Worm (Caenorhabditis elegans): ENCODE data around the gene ZK1010.8.
A peak's percentile ranks its signal among the peaks of the same experiment; 100 is the strongest.

Gene ZK1010.8

ce11 chrIII:13011927-13012326 is 11.5 kb upstream of the ZK1010.8 start (continued):
- TF ChIP-seq efl-3 (GFP tag; optimal IDR thresholded peaks at IDR 0.05) (no peak), nhr-71 (tag; optimal IDR thresholded peaks at IDR 0.05) (no peak), irx-1 (tag; optimal IDR thresholded peaks at IDR 0.05) (no peak), pag-3 (tag; optimal IDR thresholded peaks at IDR 0.05; ENCODE audit: borderline replicate concordance, insufficient read depth) (peak; percentile 34), fkh-8 (tag; optimal IDR thresholded peaks at IDR 0.05) (no peak), lin-15B (tag; optimal IDR thresholded peaks at IDR 0.05) (no peak), mep-1 (tag; optimal IDR thresholded peaks at IDR 0.05) (peak; percentile 8), C04F5.9 (tag; optimal IDR thresholded peaks at IDR 0.05) (no peak), xbp-1 (tag; optimal IDR thresholded peaks at IDR 0.05) (no peak), aha-1 (tag; optimal IDR thresholded peaks at IDR 0.05) (no peak)

ce11 chrIII:13005161-13005560 is 4.7 kb upstream of the ZK1010.8 start, which contains the start of gene snf-7:
TSS of gene snf-7 (plus strand) at chrIII:13005461.
- TF ChIP-seq C04F5.9 (tag; optimal IDR thresholded peaks at IDR 0.05) (no peak), ceh-90 (tag; optimal IDR thresholded peaks at IDR 0.05) (no peak), nhr-19 (GFP tag; conservative IDR thresholded peaks at IDR 0.05) (no peak), nhr-90 (tag; optimal IDR thresholded peaks at IDR 0.05; ENCODE audit: poor library complexity) (no peak), Y116A8C.19 (tag; optimal IDR thresholded peaks at IDR 0.05; ENCODE audit: borderline replicate concordance) (no peak), isw-1 (GFP tag; IDR thresholded peaks at IDR 0.05) (no peak), hlh-17 (GFP tag; optimal IDR thresholded peaks at IDR 0.05; ENCODE audit: borderline replicate concordance) (no peak), hlh-4 (tag; optimal IDR thresholded peaks at IDR 0.05) (no peak), C16A3.4 (tag; optimal IDR thresholded peaks at IDR 0.05) (no peak), egl-13 (tag; optimal IDR thresholded peaks at IDR 0.05) (no peak), ceh-82 (tag; optimal IDR thresholded peaks at IDR 0.05) (no peak)

ce11 chrIII:13004316-13004715 is 3.8 kb upstream of the ZK1010.8 start:
- no peak for TF ChIP-seq fkh-4 (tag; optimal IDR thresholded peaks at IDR 0.05; ENCODE audit: borderline replicate concordance)
- no peak for TF ChIP-seq elt-2 (tag; optimal IDR thresholded peaks at IDR 0.05)
- no peak for TF ChIP-seq efl-1 (optimal IDR thresholded peaks at IDR 0.05)
- no peak for TF ChIP-seq efl-1 (GFP tag; optimal IDR thresholded peaks at IDR 0.05 in 1 of 2)
- no peak for TF ChIP-seq aha-1 (tag; optimal IDR thresholded peaks at IDR 0.05)
- no peak for TF ChIP-seq jun-1 (tag; optimal IDR thresholded peaks at IDR 0.05)

ce11 chrIII:13002098-13002497 is 1.6 kb upstream of the ZK1010.8 start, which contains the start of gene ZK1010.10:
TSS of gene ZK1010.10 (plus strand) at chrIII:13002383.
- TF ChIP-seq snu-23 (GFP tag; optimal IDR thresholded peaks at IDR 0.05) (peak; percentile 36), ets-5 (GFP tag; IDR thresholded peaks at IDR 0.05) (no peak), fkh-8 (tag; optimal IDR thresholded peaks at IDR 0.05) (peak; percentile 19), nhr-47 (tag; optimal IDR thresholded peaks at IDR 0.05) (peak; percentile 38), tbx-2 (tag; optimal IDR thresholded peaks at IDR 0.05) (peak; percentile 23), F16B12.6 (tag; optimal IDR thresholded peaks at IDR 0.05) (no peak), jun-1 (tag; optimal IDR thresholded peaks at IDR 0.05) (peak; percentile 49), hpl-2 (GFP tag; optimal IDR thresholded peaks at IDR 0.05) (no peak), ces-1 (GFP tag; optimal IDR thresholded peaks at IDR 0.05) (no peak), lin-39 (tag; optimal IDR thresholded peaks at IDR 0.05) (no peak), lsy-2 (tag; optimal IDR thresholded peaks at IDR 0.05) (peak in 1 of 2 experiments; percentile 77), hlh-17 (GFP tag; optimal IDR thresholded peaks at IDR 0.05; ENCODE audit: borderline replicate concordance) (no peak), egl-13 (tag; optimal IDR thresholded peaks at IDR 0.05) (no peak), nhr-19 (GFP tag; conservative IDR thresholded peaks at IDR 0.05) (no peak), isw-1 (GFP tag; IDR thresholded peaks at IDR 0.05) (peak; percentile 18), lir-3 (tag; optimal IDR thresholded peaks at IDR 0.05; ENCODE audit: poor library complexity) (no peak), skn-1 (tag; optimal IDR thresholded peaks at IDR 0.05) (peak; percentile 48), lin-35 (GFP tag; optimal IDR thresholded peaks at IDR 0.05) (peak; percentile 47 to 59), pag-3 (tag; optimal IDR thresholded peaks at IDR 0.05; ENCODE audit: borderline replicate concordance, insufficient read depth) (no peak), unc-98 (GFP tag; IDR thresholded peaks at IDR 0.05) (no peak), sox-4 (tag; optimal IDR thresholded peaks at IDR 0.05) (no peak), snpc-4 (tag; optimal IDR thresholded peaks at IDR 0.05) (peak; percentile 4), elt-2 (tag; optimal IDR thresholded peaks at IDR 0.05) (no peak), lin-15B (tag; optimal IDR thresholded peaks at IDR 0.05) (no peak), tlp-1 (tag; optimal IDR thresholded peaks at IDR 0.05) (no peak), fos-1 (tag; optimal IDR thresholded peaks at IDR 0.05) (peak; percentile 18), ceh-82 (tag; optimal IDR thresholded peaks at IDR 0.05) (peak in 2 of 3 experiments; percentile 55 to 67), swsn-7 (tag; optimal IDR thresholded peaks at IDR 0.05) (peak; percentile 30), unc-62 (GFP tag; optimal IDR thresholded peaks at IDR 0.05) (no peak), dpl-1 (GFP tag; optimal IDR thresholded peaks at IDR 0.05) (peak in 2 of 3 experiments; percentile 15 to 45), grh-1 (GFP tag; IDR thresholded peaks at IDR 0.05) (no peak)
